Worm (Caenorhabditis elegans): ENCODE results near the gene C27D9.1.

DNA sequence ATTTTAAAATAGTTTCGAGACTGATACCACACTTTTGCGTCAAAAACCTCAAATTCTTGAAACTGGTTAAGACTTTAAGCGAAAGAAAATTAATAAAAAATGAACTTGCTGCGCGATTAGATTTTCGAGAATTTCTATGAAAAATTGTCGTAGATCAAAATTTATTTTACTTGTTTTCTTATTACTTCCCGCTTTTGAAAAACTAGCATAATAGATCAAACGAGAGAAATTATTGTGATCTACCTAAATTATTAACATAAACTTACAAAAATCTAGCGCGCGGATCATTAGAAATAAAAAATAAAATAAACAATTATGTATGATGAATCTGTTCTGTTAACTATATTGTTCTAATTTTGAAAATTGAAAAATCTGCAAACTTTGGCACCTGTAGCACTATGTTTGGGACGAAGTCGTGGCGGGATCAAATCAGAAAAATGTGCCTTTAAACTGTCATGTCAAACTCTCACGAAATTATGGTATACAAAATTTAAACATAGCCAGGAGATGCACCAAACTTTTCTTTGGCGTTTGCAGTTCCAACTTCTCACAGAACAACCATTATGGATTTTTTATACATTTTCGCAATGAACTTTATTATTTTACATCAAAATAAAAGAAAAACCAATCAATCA is 26.3 kb upstream of the C27D9.1 start:
- TF ChIP-seq ama-1 (optimal IDR thresholded peaks at IDR 0.05) = peak; percentile 72
- TF ChIP-seq nhr-237 (tag; optimal IDR thresholded peaks at IDR 0.05) = no peak
- TF ChIP-seq R02D3.7 (tag; optimal IDR thresholded peaks at IDR 0.05) = no peak
- no peak for TF ChIP-seq elt-1 (tag; optimal IDR thresholded peaks at IDR 0.05)
- TF ChIP-seq nhr-12 (tag; optimal IDR thresholded peaks at IDR 0.05) = no peak
- TF ChIP-seq unc-39 (tag; optimal IDR thresholded peaks at IDR 0.05) = no peak
- no peak for TF ChIP-seq sea-2 (GFP tag; optimal IDR thresholded peaks at IDR 0.05)
- no peak for TF ChIP-seq fos-1 (tag; optimal IDR thresholded peaks at IDR 0.05)
- TF ChIP-seq ceh-82 (tag; optimal IDR thresholded peaks at IDR 0.05) = no peak
